Fruit fly (Drosophila melanogaster) whole organism, pupa: ENCODE data around the gene CG10165.

Experiments
- CG13204 ChIP-seq: fragments of 200-800 bp; sonication (Bioruptor generic); optimal IDR thresholded peaks from 2 replicates; lab custom pipeline; 2018; ENCODE audit warnings: missing biosample characterization, mild to moderate bottlenecking, missing genetic modification characterization, moderate library complexity
- CG8159 ChIP-seq: fragments of 200-800 bp; sonication (Bioruptor generic); optimal IDR thresholded peaks from 3 replicates; lab custom pipeline; 2018; ENCODE audit warnings: missing biosample characterization, mild to moderate bottlenecking, missing genetic modification characterization, moderate library complexity
- fd96Ca ChIP-seq: fragments of 200-800 bp; sonication (Bioruptor generic); IDR thresholded peaks from 3 replicates; pipeline ENCODE4 v1.3.6; 2022; ENCODE audit warnings: missing biosample characterization, missing genetic modification characterization

dm6 chr2L:19492934-19493686 is 37.0 kb downstream of the CG10165 start, which contains the start of the genes swm and Ctu2:
- no peak for TF ChIP-seq fd96Ca (GFP tag; lab: Robert Waterston, UW)
- no peak for TF ChIP-seq CG13204 (GFP tag; lab: Kevin White, UChicago)
- TF ChIP-seq CG8159 = no peak
